Fruit fly (Drosophila melanogaster) whole organism, adult: ENCODE measurements around the gene CG9123.

Experiments
- CG11617 ChIP-seq: fragments of 200-800 bp; sonication (Bioruptor generic); optimal IDR thresholded peaks from 2 replicates; lab custom pipeline; 2017; ENCODE audit warnings: mild to moderate bottlenecking, missing biosample characterization, missing genetic modification reagents, missing genetic modification characterization
- CG12768 ChIP-seq: fragments of 200-800 bp; sonication (Bioruptor generic); optimal IDR thresholded peaks from 2 replicates; lab custom pipeline; 2017; ENCODE audit warnings: missing biosample characterization, missing genetic modification characterization, mild to moderate bottlenecking, moderate library complexity, missing genetic modification reagents
- CG14711 ChIP-seq: fragments of 200-800 bp; sonication (Bioruptor generic); optimal IDR thresholded peaks from 2 replicates; lab custom pipeline; 2018; ENCODE audit warnings: missing biosample characterization, mild to moderate bottlenecking, missing genetic modification characterization, moderate library complexity
- CG1620 ChIP-seq: fragments of 200-800 bp; sonication (Bioruptor generic); optimal IDR thresholded peaks from 2 replicates; lab custom pipeline; 2016; ENCODE audit warnings: missing biosample characterization, missing genetic modification characterization
- CG33017 ChIP-seq: fragments of 200-800 bp; sonication (Bioruptor generic); optimal IDR thresholded peaks from 2 replicates; lab custom pipeline; 2018; ENCODE audit warnings: missing biosample characterization, mild to moderate bottlenecking, missing genetic modification characterization, moderate library complexity
- CG5204 ChIP-seq: fragments of 200-800 bp; sonication (Bioruptor generic); optimal IDR thresholded peaks from 2 replicates; lab custom pipeline; 2016; ENCODE audit warnings: missing biosample characterization, missing genetic modification characterization
- CG7045 ChIP-seq: fragments of 200-800 bp; sonication (Bioruptor generic); optimal IDR thresholded peaks from 2 replicates; lab custom pipeline; 2017; ENCODE audit warnings: missing biosample characterization, mild to moderate bottlenecking, missing genetic modification characterization
- CG7101 ChIP-seq: fragments of 200-800 bp; sonication (Bioruptor generic); optimal IDR thresholded peaks from 2 replicates; lab custom pipeline; 2018; ENCODE audit warnings: missing biosample characterization, mild to moderate bottlenecking, missing genetic modification characterization, moderate library complexity
- Clk ChIP-seq: fragments of 200-800 bp; sonication (Bioruptor generic); optimal IDR thresholded peaks from 2 replicates; lab custom pipeline; 2017; ENCODE audit warnings: missing biosample characterization, missing genetic modification characterization
- Crg-1 ChIP-seq: fragments of 200-800 bp; sonication (Bioruptor generic); optimal IDR thresholded peaks from 2 replicates; lab custom pipeline; 2016; ENCODE audit warnings: missing biosample characterization, missing genetic modification characterization
- Hr96 ChIP-seq: fragments of 200-800 bp; sonication (Bioruptor generic); optimal IDR thresholded peaks from 2 replicates; lab custom pipeline; 2016; ENCODE audit warnings: missing biosample characterization, missing genetic modification characterization
- Mnt ChIP-seq: fragments of 200-800 bp; sonication (Bioruptor generic); optimal IDR thresholded peaks from 2 replicates; lab custom pipeline; 2016; ENCODE audit warnings: missing biosample characterization, mild to moderate bottlenecking, missing genetic modification characterization
- bab1 ChIP-seq: fragments of 200-800 bp; sonication (Bioruptor generic); optimal IDR thresholded peaks from 3 replicates; lab custom pipeline; 2019; ENCODE audit warnings: missing biosample characterization, mild to moderate bottlenecking, missing genetic modification characterization, moderate library complexity
- cic ChIP-seq: fragments of 200-800 bp; sonication (Bioruptor generic); optimal IDR thresholded peaks from 2 replicates; lab custom pipeline; 2017; ENCODE audit warnings: missing biosample characterization, mild to moderate bottlenecking, missing genetic modification characterization, moderate library complexity
- cnc ChIP-seq, 2 experiments: fragments of >200 bp; optimal IDR thresholded peaks; 2 replicates each; lab custom pipeline; 2017
- kay ChIP-seq: fragments of 200-800 bp; sonication (Bioruptor generic); peaks from one replicate; lab custom pipeline; 2016; ENCODE audit warnings: missing biosample characterization, missing genetic modification characterization, borderline replicate concordance
- ovo ChIP-seq: fragments of 200-800 bp; sonication (Bioruptor generic); optimal IDR thresholded peaks from 2 replicates; lab custom pipeline; 2016; ENCODE audit warnings: missing biosample characterization, missing genetic modification characterization
- pad ChIP-seq: fragments of 200-800 bp; sonication (Bioruptor generic); optimal IDR thresholded peaks from 3 replicates; lab custom pipeline; 2017; ENCODE audit warnings: missing biosample characterization, missing genetic modification characterization, mild to moderate bottlenecking, moderate library complexity, missing genetic modification reagents
- tj ChIP-seq: fragments of 200-800 bp; sonication (Bioruptor generic); optimal IDR thresholded peaks from 3 replicates; lab custom pipeline; 2017; ENCODE audit warnings: missing biosample characterization, mild to moderate bottlenecking, missing genetic modification characterization, moderate library complexity
- toe ChIP-seq: fragments of 200-800 bp; sonication (Bioruptor generic); optimal IDR thresholded peaks from 2 replicates; lab custom pipeline; 2016; ENCODE audit warnings: missing biosample characterization, missing genetic modification characterization

The CG9123 gene

DNA sequence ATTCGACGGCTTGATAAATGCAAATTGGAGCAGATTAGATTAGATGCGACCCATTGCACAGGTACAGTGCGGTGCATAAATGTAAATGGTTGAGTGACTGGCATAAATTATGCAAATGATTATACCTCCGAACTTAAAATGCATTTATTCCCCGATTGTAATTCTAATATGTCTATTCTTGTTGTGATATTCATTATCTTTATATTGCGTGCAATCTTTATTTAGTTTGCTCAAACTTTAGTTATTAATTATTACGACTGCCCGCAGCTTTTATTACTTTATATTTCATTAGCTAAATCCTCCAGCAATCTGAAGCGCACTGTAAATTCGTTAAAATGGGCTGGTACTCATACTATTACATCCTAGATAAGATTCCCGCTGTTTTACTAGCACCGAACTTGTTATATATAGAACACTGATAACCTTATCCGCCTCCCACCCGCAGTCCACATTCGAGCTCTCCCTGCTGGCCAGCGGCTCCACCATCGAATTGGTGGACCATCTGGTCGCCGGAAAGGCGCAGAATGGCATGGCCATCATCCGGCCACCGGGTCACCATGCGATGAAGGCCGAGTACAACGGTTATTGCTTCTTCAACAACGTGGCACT is 6.0 kb downstream of the CG9123 start:
- no peak for TF ChIP-seq toe
- TF ChIP-seq CG7101 (tag; lab: Kevin White, UChicago) = peak; percentile 77
- no peak for TF ChIP-seq Clk (GFP tag; lab: Kevin White, UChicago)
- no peak for TF ChIP-seq Crg-1 (GFP tag; lab: Kevin White, UChicago)
- peak; percentile 43 for TF ChIP-seq CG7045 (GFP tag; lab: Kevin White, UChicago)
- TF ChIP-seq CG1620 (GFP tag; lab: Kevin White, UChicago) = no peak
- peak; percentile 75 for TF ChIP-seq CG11617 (GFP tag; lab: Kevin White, UChicago)
- TF ChIP-seq CG5204 (GFP tag; lab: Kevin White, UChicago) = no peak
- TF ChIP-seq cic = peak; percentile 87
- TF ChIP-seq Hr96 (GFP tag; lab: Kevin White, UChicago) = peak; percentile 43
- peak; percentile 43 for TF ChIP-seq CG12768
- peak; percentile 36 to 79 for TF ChIP-seq cnc (optimal IDR thresholded peaks at IDR 0.05; lab: Kevin White, UChicago)
- TF ChIP-seq tj (GFP tag; lab: Kevin White, UChicago) = peak; percentile 56
- TF ChIP-seq ovo (GFP tag; lab: Kevin White, UChicago) = no peak
- no peak for TF ChIP-seq kay (GFP tag; lab: Kevin White, UChicago)
- TF ChIP-seq bab1 (GFP tag; lab: Kevin White, UChicago) = no peak
- peak; percentile 48 for TF ChIP-seq pad (GFP tag; lab: Kevin White, UChicago)
- peak; percentile 71 for TF ChIP-seq CG14711
- TF ChIP-seq Mnt = peak; percentile 48
- TF ChIP-seq CG33017 (tag; lab: Kevin White, UChicago) = peak; percentile 61

DNA sequence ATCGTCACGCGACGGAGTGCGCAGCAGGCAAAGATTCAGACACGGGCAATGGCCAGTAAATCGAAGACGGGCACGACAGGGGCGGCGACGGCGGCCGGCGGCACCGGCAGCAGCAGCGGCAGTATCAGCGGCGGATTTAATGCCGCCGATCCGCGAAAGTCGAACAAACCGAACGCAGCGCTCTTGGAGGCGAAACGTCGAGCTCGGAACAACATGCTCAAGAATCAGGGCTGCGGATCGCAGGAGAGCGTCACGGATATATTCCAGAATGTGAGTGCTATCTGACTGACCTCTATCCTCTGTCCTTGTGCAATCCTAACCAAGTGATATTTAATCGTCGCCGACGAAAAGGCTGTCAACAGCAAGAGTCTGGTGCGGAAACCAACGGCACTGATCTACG is 6.9 kb downstream of the CG9123 start:
- TF ChIP-seq CG33017 (tag; lab: Kevin White, UChicago) (no peak), Mnt (peak; percentile 26)

DNA sequence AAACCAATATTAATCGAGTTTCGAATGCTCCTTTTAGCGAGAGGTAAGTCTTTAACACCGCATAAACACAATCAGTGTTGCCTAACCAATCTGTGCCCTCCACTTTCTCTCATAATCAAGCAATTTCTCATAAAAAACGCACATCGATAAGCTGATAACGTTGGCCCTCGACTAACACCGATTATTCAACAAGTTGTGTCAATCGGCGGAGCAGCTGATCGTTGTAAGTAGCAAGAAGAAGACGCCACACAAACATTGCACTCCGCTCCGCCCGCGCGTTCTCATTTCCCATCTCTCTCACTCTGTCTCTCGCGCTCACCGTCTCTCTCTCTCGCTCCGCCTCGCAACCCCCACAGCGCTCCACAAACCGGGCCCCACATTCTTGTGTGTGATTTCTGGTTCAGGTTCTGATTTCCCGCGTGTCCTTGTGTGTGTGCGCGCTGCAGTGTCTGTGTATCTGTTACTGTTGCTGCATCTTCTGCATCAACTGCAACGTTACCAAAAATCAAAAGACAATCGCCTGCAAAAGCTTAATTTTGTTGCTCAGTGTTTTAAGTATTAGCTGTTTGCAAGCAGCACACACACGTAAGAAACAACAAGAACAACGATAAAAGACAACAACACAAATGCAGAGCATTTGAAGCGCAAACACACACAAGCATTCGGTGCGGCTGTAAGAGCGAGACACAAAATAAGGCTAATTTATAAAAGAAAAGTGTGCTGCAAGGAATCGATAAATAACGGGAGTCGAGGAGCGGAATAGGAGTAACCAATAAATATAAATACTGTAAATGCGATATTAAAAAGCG is 8.6 kb downstream of the CG9123 start, which contains the start of the genes CG9114 and HDAC6:
TSS of gene CG9114 (minus strand) at position 89 of the 809 bp plus-strand sequence.
TSS of gene HDAC6 (plus strand) at position 245 of the 809 bp plus-strand sequence.
- TF ChIP-seq CG7101 (tag; lab: Kevin White, UChicago) (peak; percentile 14), tj (GFP tag; lab: Kevin White, UChicago) (peak; percentile 37), kay (GFP tag; lab: Kevin White, UChicago) (no peak), cic (peak; percentile 78), CG11617 (GFP tag; lab: Kevin White, UChicago) (peak; percentile 3), cnc (optimal IDR thresholded peaks at IDR 0.05; lab: Kevin White, UChicago) (no peak), ovo (GFP tag; lab: Kevin White, UChicago) (peak; percentile 76), CG7045 (GFP tag; lab: Kevin White, UChicago) (peak; percentile 1), CG12768 (peak; percentile 47), CG1620 (GFP tag; lab: Kevin White, UChicago) (no peak), CG33017 (tag; lab: Kevin White, UChicago) (no peak), Mnt (peak; percentile 70), CG5204 (GFP tag; lab: Kevin White, UChicago) (no peak), Clk (GFP tag; lab: Kevin White, UChicago) (no peak), CG14711 (peak; percentile 20), toe (no peak), Crg-1 (GFP tag; lab: Kevin White, UChicago) (no peak), Hr96 (GFP tag; lab: Kevin White, UChicago) (no peak), pad (GFP tag; lab: Kevin White, UChicago) (peak; percentile 97), bab1 (GFP tag; lab: Kevin White, UChicago) (no peak)

DNA sequence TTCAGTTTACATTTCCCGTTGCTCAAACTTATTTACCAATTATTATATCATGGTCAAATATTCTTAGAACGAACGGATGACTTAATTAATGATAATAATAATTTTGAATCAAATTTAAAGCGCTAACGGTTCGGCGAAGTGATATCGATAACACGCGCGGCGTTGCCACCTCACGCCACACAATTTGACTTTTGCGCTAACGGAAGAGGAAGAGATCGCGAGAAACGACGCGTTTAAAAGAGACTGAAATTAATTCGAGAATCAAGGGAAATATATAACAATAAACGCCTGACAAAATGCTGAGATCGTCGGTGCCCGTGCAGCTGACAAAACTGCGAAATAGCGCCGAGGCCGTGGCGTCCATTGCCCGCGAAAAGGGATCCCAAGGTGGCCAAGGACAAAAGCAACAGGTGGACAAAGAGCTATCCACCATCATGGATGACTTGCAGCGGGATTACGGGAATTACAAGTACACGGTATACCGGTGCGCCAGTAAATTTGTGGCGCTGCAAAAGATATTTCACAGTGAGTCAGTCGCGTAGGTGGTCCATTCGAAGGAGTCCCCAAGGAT is 13.7 kb downstream of the CG9123 start, which contains the start of gene dah:
TSS of gene dah (plus strand) at position 195 of the 571 bp plus-strand sequence.
- TF ChIP-seq Hr96 (GFP tag; lab: Kevin White, UChicago) (no peak), cic (no peak), ovo (GFP tag; lab: Kevin White, UChicago) (no peak), Mnt (no peak), kay (GFP tag; lab: Kevin White, UChicago) (no peak), toe (no peak), CG7101 (tag; lab: Kevin White, UChicago) (no peak), CG14711 (no peak), CG12768 (no peak), CG1620 (GFP tag; lab: Kevin White, UChicago) (no peak), pad (GFP tag; lab: Kevin White, UChicago) (no peak)

DNA sequence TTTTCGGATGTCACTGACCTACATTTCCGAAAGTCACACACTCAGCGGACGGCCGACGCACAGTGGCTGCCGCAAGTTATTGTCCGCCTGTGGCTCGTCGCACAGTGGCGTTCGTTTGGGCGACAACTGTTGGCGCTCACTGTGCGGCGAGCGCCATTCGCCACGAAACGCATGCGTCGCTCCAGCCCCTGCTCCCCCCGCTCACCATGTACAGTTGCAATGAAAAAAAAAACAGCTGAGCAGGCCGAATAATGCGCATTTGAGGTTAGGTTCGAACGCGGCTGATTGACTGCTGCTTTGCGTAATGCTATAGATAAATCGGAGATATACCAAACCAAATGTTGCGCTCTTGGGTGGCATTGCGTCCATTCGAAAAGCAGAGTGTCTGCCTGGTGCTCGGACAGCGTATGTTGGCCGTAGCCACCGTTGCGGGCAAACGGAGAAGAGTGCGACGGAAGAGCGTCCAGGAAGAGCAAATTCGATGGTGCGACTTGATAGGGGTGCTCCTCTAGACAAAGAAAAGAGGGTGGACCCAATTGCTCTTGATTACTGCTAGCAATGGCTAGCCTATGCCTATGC is 18.5 kb downstream of the CG9123 start:
- TF ChIP-seq CG12768 = peak; percentile 67
- TF ChIP-seq cnc (optimal IDR thresholded peaks at IDR 0.05; lab: Kevin White, UChicago) = no peak
- peak; percentile 75 for TF ChIP-seq CG7101 (tag; lab: Kevin White, UChicago)
- TF ChIP-seq CG5204 (GFP tag; lab: Kevin White, UChicago) = no peak
- TF ChIP-seq Clk (GFP tag; lab: Kevin White, UChicago) = peak; percentile 26
- no peak for TF ChIP-seq Hr96 (GFP tag; lab: Kevin White, UChicago)
- TF ChIP-seq CG14711 = peak; percentile 24
- TF ChIP-seq CG7045 (GFP tag; lab: Kevin White, UChicago) = peak; percentile 70
- peak; percentile 100 for TF ChIP-seq tj (GFP tag; lab: Kevin White, UChicago)
- TF ChIP-seq kay (GFP tag; lab: Kevin White, UChicago) = no peak
- no peak for TF ChIP-seq toe
- peak; percentile 72 for TF ChIP-seq cic
- peak; percentile 98 for TF ChIP-seq ovo (GFP tag; lab: Kevin White, UChicago)
- TF ChIP-seq CG11617 (GFP tag; lab: Kevin White, UChicago) = peak; percentile 69
- TF ChIP-seq pad (GFP tag; lab: Kevin White, UChicago) = peak; percentile 89
- TF ChIP-seq Mnt = peak; percentile 91
- TF ChIP-seq bab1 (GFP tag; lab: Kevin White, UChicago) = peak; percentile 67
- peak; percentile 9 for TF ChIP-seq CG33017 (tag; lab: Kevin White, UChicago)
- TF ChIP-seq CG1620 (GFP tag; lab: Kevin White, UChicago) = peak; percentile 76
- peak; percentile 61 for TF ChIP-seq Crg-1 (GFP tag; lab: Kevin White, UChicago)
